Fruit fly (Drosophila melanogaster) whole organism, wandering third instar larva: ENCODE data around the gene CG17029.

ENCODE experiments used
- CG32264 ChIP-seq: fragments of 200-800 bp; sonication (Bioruptor generic); optimal IDR thresholded peaks from 2 replicates; lab custom pipeline; 2016; ENCODE audit warnings: missing biosample characterization, missing genetic modification characterization
- CG9705 ChIP-seq: fragments of 200-800 bp; sonication (Bioruptor generic); optimal IDR thresholded peaks from 2 replicates; lab custom pipeline; 2018; ENCODE audit warnings: missing biosample characterization, mild to moderate bottlenecking, missing genetic modification characterization
- CrebA ChIP-seq: fragments of 200-800 bp; sonication (Bioruptor generic); optimal IDR thresholded peaks from 2 replicates; lab custom pipeline; 2016; ENCODE audit warnings: missing biosample characterization, mild to moderate bottlenecking, missing genetic modification characterization, borderline replicate concordance
- Dif ChIP-seq: fragments of 200-275, 200-300 bp; sonication (Bioruptor generic); optimal IDR thresholded peaks from 2 replicates; lab custom pipeline; 2018; ENCODE audit warnings: missing biosample characterization, missing genetic modification characterization; ENCODE audit not compliant: partially characterized antibody
- GATAd ChIP-seq: sonication (Bioruptor generic); optimal IDR thresholded peaks from 2 replicates; lab custom pipeline; 2016; ENCODE audit warnings: missing biosample characterization, missing genetic modification characterization
- HLH106 ChIP-seq: fragments of 200-800 bp; optimal IDR thresholded peaks from 3 replicates; lab custom pipeline; 2019; ENCODE audit warnings: missing biosample characterization, mild to moderate bottlenecking, missing genetic modification characterization, moderate library complexity
- Hnf4 ChIP-seq: fragments of 200-800 bp; sonication (Bioruptor generic); optimal IDR thresholded peaks from 2 replicates; lab custom pipeline; 2016; ENCODE audit warnings: missing biosample characterization, mild to moderate bottlenecking, missing genetic modification characterization
- Hr78 ChIP-seq: fragments of >200 bp; optimal IDR thresholded peaks from 2 replicates; lab custom pipeline; 2017; ENCODE audit warnings: missing biosample characterization, missing genetic modification characterization
- Hr83 ChIP-seq: fragments of 200-300 bp; sonication (Bioruptor generic); optimal IDR thresholded peaks from 2 replicates; lab custom pipeline; 2016; ENCODE audit warnings: missing biosample characterization, mild to moderate bottlenecking, missing genetic modification characterization, moderate library complexity; ENCODE audit not compliant: poor library complexity, severe bottlenecking
- Jra ChIP-seq: sonication (Bioruptor generic); optimal IDR thresholded peaks from 2 replicates; lab custom pipeline; 2016; ENCODE audit warnings: missing biosample characterization, missing genetic modification characterization
- Mio ChIP-seq: sonication (Bioruptor generic); optimal IDR thresholded peaks from 2 replicates; lab custom pipeline; 2016; ENCODE audit warnings: missing biosample characterization, missing genetic modification characterization
- Myc ChIP-seq: fragments of >200 bp; optimal IDR thresholded peaks from 2 replicates; lab custom pipeline; 2017
- N ChIP-seq: fragments of >200 bp; optimal IDR thresholded peaks from 2 replicates; lab custom pipeline; 2018; ENCODE audit warnings: missing biosample characterization, missing external identifiers, missing genetic modification characterization
- OdsH ChIP-seq: fragments of 200-800 bp; sonication (Bioruptor generic); optimal IDR thresholded peaks from 2 replicates; lab custom pipeline; 2016; ENCODE audit warnings: missing biosample characterization, mild to moderate bottlenecking, missing genetic modification characterization
- Sp1 ChIP-seq: fragments of 200-800 bp; sonication (Bioruptor generic); optimal IDR thresholded peaks from 3 replicates; lab custom pipeline; 2019; ENCODE audit warnings: missing biosample characterization, mild to moderate bottlenecking, missing genetic modification characterization, moderate library complexity
- Vsx2 ChIP-seq: fragments of 200-300, 225-300 bp; sonication (Bioruptor generic); optimal IDR thresholded peaks from 2 replicates; lab custom pipeline; 2018; ENCODE audit warnings: missing biosample characterization, missing genetic modification characterization; ENCODE audit not compliant: partially characterized antibody
- br ChIP-seq: fragments of 200-800 bp; sonication (Bioruptor generic); optimal IDR thresholded peaks from 2 replicates; lab custom pipeline; 2016; ENCODE audit warnings: missing biosample characterization, missing genetic modification characterization
- brk ChIP-seq: fragments of 200-800 bp; sonication (Bioruptor generic); optimal IDR thresholded peaks from 2 replicates; lab custom pipeline; 2016; ENCODE audit warnings: missing biosample characterization, mild to moderate bottlenecking, missing genetic modification characterization
- dl ChIP-seq, 2 experiments: fragments of 175-275, 200-275 bp in 1 of 2; fragments of 200-275 bp in 1 of 2; sonication (Bioruptor generic); optimal IDR thresholded peaks; lab custom pipeline; 2018; ENCODE audit warnings: mild to moderate bottlenecking in 2 of 2, missing biosample characterization in 2 of 2, missing genetic modification characterization in 2 of 2, moderate library complexity in 2 of 2; ENCODE audit not compliant: partially characterized antibody in 2 of 2, insufficient read depth in 1 of 2
- dmrt93B ChIP-seq: fragments of 200-800 bp; sonication (Bioruptor generic); optimal IDR thresholded peaks from 2 replicates; lab custom pipeline; 2018; ENCODE audit warnings: missing biosample characterization, mild to moderate bottlenecking, missing genetic modification characterization
- dsf ChIP-seq: sonication (Bioruptor generic); optimal IDR thresholded peaks from 2 replicates; lab custom pipeline; 2016; ENCODE audit warnings: missing biosample characterization, missing genetic modification characterization, borderline replicate concordance
- ey ChIP-seq: fragments of 200-800 bp; sonication (Bioruptor generic); optimal IDR thresholded peaks from 2 replicates; lab custom pipeline; 2016; ENCODE audit warnings: missing biosample characterization, missing genetic modification characterization
- foxo ChIP-seq, 2 experiments: fragments of 200-800 bp; sonication (Bioruptor generic); optimal IDR thresholded peaks; 2 replicates in 1 of 2; 3 replicates in 1 of 2; lab custom pipeline; 2016 to 2017; ENCODE audit warnings: missing biosample characterization in 2 of 2, missing genetic modification characterization in 2 of 2
- fru ChIP-seq: fragments of 200-800 bp; sonication (Bioruptor generic); optimal IDR thresholded peaks from 3 replicates; lab custom pipeline; 2016; ENCODE audit warnings: missing biosample characterization, mild to moderate bottlenecking, missing genetic modification characterization
- h ChIP-seq: fragments of 200-800 bp; sonication (Bioruptor generic); optimal IDR thresholded peaks from 3 replicates; lab custom pipeline; 2016; ENCODE audit warnings: missing biosample characterization, mild to moderate bottlenecking, missing genetic modification characterization
- jim ChIP-seq: fragments of 175-275, 200-325 bp; sonication (Bioruptor generic); optimal IDR thresholded peaks from 2 replicates; lab custom pipeline; 2016; ENCODE audit warnings: missing biosample characterization, mild to moderate bottlenecking, missing genetic modification characterization
- lola ChIP-seq: fragments of >200 bp; optimal IDR thresholded peaks from 2 replicates; lab custom pipeline; 2017; ENCODE audit warnings: missing biosample characterization, missing genetic modification characterization
- psq ChIP-seq: fragments of 200-800 bp; sonication (Bioruptor generic); optimal IDR thresholded peaks from 3 replicates; lab custom pipeline; 2017; ENCODE audit warnings: missing biosample characterization, mild to moderate bottlenecking, missing genetic modification characterization, moderate library complexity
- rgr ChIP-seq: fragments of 200-800 bp; sonication (Bioruptor generic); optimal IDR thresholded peaks from 3 replicates; lab custom pipeline; 2016; ENCODE audit warnings: missing biosample characterization, mild to moderate bottlenecking, missing genetic modification characterization
- sv ChIP-seq: fragments of 200-800 bp; sonication (Bioruptor generic); optimal IDR thresholded peaks from 3 replicates; lab custom pipeline; 2016; ENCODE audit warnings: missing biosample characterization, missing genetic modification characterization
- tai ChIP-seq: sonication (Bioruptor generic); optimal IDR thresholded peaks from 2 replicates; lab custom pipeline; 2016; ENCODE audit warnings: missing biosample characterization, missing genetic modification characterization

CG17029 gene

dm6 chr3L:16026065-16026789, 49.6 kb downstream of the CG17029 start:
- TF ChIP-seq Sp1 (peak; percentile 33), Hnf4 (peak; percentile 40), psq (GFP tag; lab: Kevin White, UChicago) (peak; percentile 25), dl (GFP tag; optimal IDR thresholded peaks at IDR 0.05; lab: Kevin White, UChicago; ENCODE audit: insufficient read depth in 1 of 2, partially characterized antibody in 2 of 2) (no peak), CG32264 (GFP tag; lab: Kevin White, UChicago) (no peak), HLH106 (tag; lab: Kevin White, UChicago) (peak; percentile 0), GATAd (GFP tag; lab: Kevin White, UChicago) (no peak), fru (GFP tag; lab: Kevin White, UChicago) (peak; percentile 23), dsf (no peak), h (peak; percentile 51), jim (peak; percentile 29), Vsx2 (GFP tag; lab: Kevin White, UChicago) (no peak), rgr (GFP tag; lab: Kevin White, UChicago) (peak; percentile 60), brk (no peak), foxo (GFP tag; optimal IDR thresholded peaks at IDR 0.05; lab: Kevin White, UChicago) (peak in 1 of 2 experiments; percentile 25), OdsH (GFP tag; lab: Kevin White, UChicago) (peak; percentile 39), lola (GFP tag; lab: Kevin White, UChicago) (no peak), br (GFP tag; lab: Kevin White, UChicago) (peak; percentile 51), ey (GFP tag; lab: Kevin White, UChicago) (no peak), Myc (lab: Kevin White, UChicago) (no peak), dmrt93B (GFP tag; lab: Kevin White, UChicago) (peak; percentile 32), Hr83 (GFP tag; lab: Kevin White, UChicago) (peak; percentile 22), Dif (no peak), CG9705 (GFP tag; lab: Kevin White, UChicago) (peak; percentile 1), Hr78 (GFP tag; lab: Kevin White, UChicago) (no peak), N (GFP tag; lab: Kevin White, UChicago) (no peak), tai (GFP tag; lab: Kevin White, UChicago) (no peak), sv (GFP tag; lab: Kevin White, UChicago) (peak; percentile 15)

DNA sequence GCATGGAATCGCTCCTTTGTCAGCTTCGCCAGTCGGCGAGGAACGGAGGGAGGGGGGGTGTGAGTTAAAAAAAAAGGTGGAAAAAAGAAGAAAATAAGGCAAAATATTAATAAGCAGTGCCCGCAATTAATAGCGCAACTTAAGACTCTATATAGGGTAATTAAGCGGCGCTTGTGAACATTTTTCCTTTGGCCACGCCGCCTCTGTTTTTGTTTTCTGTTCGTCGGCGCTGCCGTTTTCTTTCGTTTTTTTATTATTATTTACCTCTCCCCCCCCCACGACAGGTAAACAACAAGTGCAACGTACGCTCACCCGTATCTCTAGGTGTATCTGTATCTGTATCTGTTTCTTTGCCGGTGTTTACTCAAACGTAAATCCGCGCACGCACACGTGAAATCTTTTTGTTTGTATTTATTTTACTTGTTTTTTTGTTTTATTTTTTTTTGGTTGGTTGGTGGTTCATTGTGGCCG, 50.5 kb downstream of the CG17029 start:
- TF ChIP-seq fru (GFP tag; lab: Kevin White, UChicago) (peak; percentile 39), rgr (GFP tag; lab: Kevin White, UChicago) (peak; percentile 24), HLH106 (tag; lab: Kevin White, UChicago) (no peak), br (GFP tag; lab: Kevin White, UChicago) (peak; percentile 58), CrebA (no peak), sv (GFP tag; lab: Kevin White, UChicago) (peak; percentile 1), OdsH (GFP tag; lab: Kevin White, UChicago) (peak; percentile 10), Jra (GFP tag; lab: Kevin White, UChicago) (no peak), Mio (no peak), Hr83 (GFP tag; lab: Kevin White, UChicago) (peak; percentile 19), ey (GFP tag; lab: Kevin White, UChicago) (peak; percentile 0), dmrt93B (GFP tag; lab: Kevin White, UChicago) (peak; percentile 13), psq (GFP tag; lab: Kevin White, UChicago) (peak; percentile 13), foxo (GFP tag; optimal IDR thresholded peaks at IDR 0.05; lab: Kevin White, UChicago) (peak in 1 of 2 experiments; percentile 45), h (peak; percentile 54), Sp1 (peak; percentile 49)
- TF ChIP-seq, all 38 proteins: peak for 12
